Fruit fly (Drosophila melanogaster) whole organism, embryonic: Measurements from ENCODE around the gene tweek.

Experiments
- ATbp ChIP-seq: fragments of 200-800 bp; sonication (Bioruptor generic); optimal IDR thresholded peaks from 2 replicates; lab custom pipeline; 2017; ENCODE audit warnings: missing biosample characterization, mild to moderate bottlenecking, missing genetic modification characterization, missing genetic modification reagents
- Awh ChIP-seq: fragments of 200-800 bp; sonication (Bioruptor generic); IDR thresholded peaks from 2 replicates; pipeline ENCODE4, ENCODE4 v1.3.6; 2022; ENCODE audit warnings: missing biosample characterization, missing genetic modification characterization
- Bdp1 ChIP-seq: fragments of 200-800 bp; sonication (Bioruptor generic); optimal IDR thresholded peaks from 3 replicates; lab custom pipeline; 2016; ENCODE audit warnings: missing biosample characterization, missing genetic modification characterization
- Bgb ChIP-seq: fragments of 200-800 bp; sonication (Bioruptor generic); IDR thresholded peaks from 2 replicates; pipeline ENCODE4 v1.3.6; 2022; ENCODE audit warnings: missing biosample characterization, missing genetic modification characterization; ENCODE audit not compliant: partially characterized antibody
- Bteb2 ChIP-seq: fragments of 200-800 bp; sonication (Bioruptor generic); optimal IDR thresholded peaks from 2 replicates; lab custom pipeline; 2016; ENCODE audit warnings: missing biosample characterization, missing genetic modification characterization
- CG10274 ChIP-seq: fragments of 200-800 bp; sonication (Bioruptor generic); optimal IDR thresholded peaks from 3 replicates; lab custom pipeline; 2017; ENCODE audit warnings: missing biosample characterization, mild to moderate bottlenecking, missing genetic modification characterization
- CG11504 ChIP-seq: fragments of 200-800 bp; sonication (Bioruptor generic); optimal IDR thresholded peaks from 3 replicates; lab custom pipeline; 2019; ENCODE audit warnings: missing biosample characterization, mild to moderate bottlenecking, missing genetic modification characterization, moderate library complexity
- CG12769 ChIP-seq: fragments of 200-800 bp; sonication (Bioruptor generic); optimal IDR thresholded peaks from 2 replicates; lab custom pipeline; 2019; ENCODE audit warnings: missing biosample characterization, mild to moderate bottlenecking, missing genetic modification characterization, moderate library complexity
- CG12942 ChIP-seq: fragments of 200-800 bp; sonication (Bioruptor generic); optimal IDR thresholded peaks from 3 replicates; lab custom pipeline; 2016; ENCODE audit warnings: missing biosample characterization, missing genetic modification characterization
- CG14441 ChIP-seq: fragments of 200-800 bp; sonication (Bioruptor generic); IDR thresholded peaks from 2 replicates; pipeline ENCODE4 v1.3.6; 2022; ENCODE audit warnings: missing biosample characterization, missing genetic modification characterization
- CG1647 ChIP-seq: fragments of 200-800 bp; sonication (Bioruptor generic); optimal IDR thresholded peaks from 3 replicates; lab custom pipeline; 2016; ENCODE audit warnings: missing biosample characterization, missing genetic modification characterization
- CG2199 ChIP-seq: fragments of 200-800 bp; sonication (Bioruptor generic); IDR thresholded peaks from 3 replicates; pipeline ENCODE4 v1.3.6; 2022; ENCODE audit warnings: missing biosample characterization, missing genetic modification characterization
- CG2202 ChIP-seq: fragments of 200-800 bp; sonication (Bioruptor generic); optimal IDR thresholded peaks from 2 replicates; lab custom pipeline; 2018; ENCODE audit warnings: missing biosample characterization, mild to moderate bottlenecking, missing genetic modification characterization
- CG33213 ChIP-seq: fragments of 200-800 bp; sonication (Bioruptor generic); optimal IDR thresholded peaks from 3 replicates; lab custom pipeline; 2016; ENCODE audit warnings: missing biosample characterization, missing genetic modification characterization
- CG3726 ChIP-seq: fragments of 200-800 bp; sonication (Bioruptor generic); IDR thresholded peaks from 3 replicates; pipeline ENCODE4, ENCODE4 v1.3.6; 2022; ENCODE audit warnings: missing biosample characterization, missing genetic modification characterization
- CG4404 ChIP-seq: fragments of 200-800 bp; sonication (Bioruptor generic); IDR thresholded peaks from 2 replicates; pipeline ENCODE4 v1.3.6; 2022; ENCODE audit warnings: missing biosample characterization, missing genetic modification characterization
- CG4424 ChIP-seq: fragments of 200-800 bp; sonication (Bioruptor generic); optimal IDR thresholded peaks from 3 replicates; lab custom pipeline; 2016; ENCODE audit warnings: missing biosample characterization, missing genetic modification characterization
- CG7556 ChIP-seq: fragments of 200-800 bp; sonication (Bioruptor generic); optimal IDR thresholded peaks from 2 replicates; lab custom pipeline; 2017; ENCODE audit warnings: missing biosample characterization, mild to moderate bottlenecking, missing genetic modification characterization
- CG8359 ChIP-seq: fragments of 200-800 bp; sonication (Bioruptor generic); optimal IDR thresholded peaks from 2 replicates; lab custom pipeline; 2017; ENCODE audit warnings: missing biosample characterization, mild to moderate bottlenecking, missing genetic modification characterization, borderline replicate concordance
- CG9817 ChIP-seq: fragments of 200-800 bp; sonication (Bioruptor generic); optimal IDR thresholded peaks from 2 replicates; lab custom pipeline; 2018; ENCODE audit warnings: missing biosample characterization, mild to moderate bottlenecking, missing genetic modification characterization, moderate library complexity
- CkIIα-i1 ChIP-seq: fragments of 200-800 bp; sonication (Bioruptor generic); IDR thresholded peaks from 2 replicates; pipeline ENCODE4 v1.3.6; 2022; ENCODE audit warnings: missing biosample characterization, missing genetic modification characterization
- Deaf1 ChIP-seq: fragments of 200-800 bp; optimal IDR thresholded peaks from 3 replicates; lab custom pipeline; 2019; ENCODE audit warnings: missing biosample characterization, mild to moderate bottlenecking, missing genetic modification characterization, moderate library complexity
- Dek ChIP-seq: fragments of 200-800 bp; sonication (Bioruptor generic); optimal IDR thresholded peaks from 3 replicates; lab custom pipeline; 2019; ENCODE audit warnings: missing biosample characterization, mild to moderate bottlenecking, missing genetic modification characterization, moderate library complexity
- Gug ChIP-seq: fragments of 200-800 bp; sonication (Bioruptor generic); IDR thresholded peaks from 4 replicates; pipeline ENCODE4 v1.3.6; 2022; ENCODE audit warnings: missing biosample characterization, missing genetic modification characterization
- HLH4C ChIP-seq: fragments of 200-800 bp; sonication (Bioruptor generic); IDR thresholded peaks from 3 replicates; pipeline ENCODE4 v1.3.6; 2022; ENCODE audit warnings: missing biosample characterization, missing genetic modification characterization; ENCODE audit not compliant: partially characterized antibody
- HmgZ ChIP-seq: fragments of 200-800 bp; sonication (Bioruptor generic); optimal IDR thresholded peaks from 2 replicates; lab custom pipeline; 2018; ENCODE audit warnings: missing biosample characterization, mild to moderate bottlenecking, missing genetic modification characterization
- Hr3 ChIP-seq: fragments of 200-800 bp; sonication (Bioruptor generic); optimal IDR thresholded peaks from 3 replicates; lab custom pipeline; 2016; ENCODE audit warnings: missing biosample characterization, missing genetic modification characterization
- Jarid2 ChIP-seq: fragments of 200-800 bp; sonication (Bioruptor generic); optimal IDR thresholded peaks from 3 replicates; lab custom pipeline; 2017; ENCODE audit warnings: mild to moderate bottlenecking, missing biosample characterization, missing genetic modification reagents, missing genetic modification characterization
- Max ChIP-seq: fragments of 200-800 bp; sonication (Bioruptor generic); optimal IDR thresholded peaks from 2 replicates; lab custom pipeline; 2016; ENCODE audit warnings: missing biosample characterization, mild to moderate bottlenecking, missing genetic modification characterization
- Med ChIP-seq: fragments of 200-800 bp; sonication (Bioruptor generic); peaks from one replicate; lab custom pipeline; 2016; ENCODE audit warnings: missing biosample characterization, missing genetic modification characterization, mild to moderate bottlenecking, inconsistent platforms, moderate library complexity
- NFAT ChIP-seq: fragments of 200-800 bp; sonication (Bioruptor generic); IDR thresholded peaks from 2 replicates; pipeline ENCODE4 v1.3.6; 2022; ENCODE audit warnings: missing biosample characterization, missing genetic modification characterization
- Opbp ChIP-seq: fragments of 200-800 bp; sonication (Bioruptor generic); IDR thresholded peaks from 3 replicates; pipeline ENCODE4 v1.3.6; 2022; ENCODE audit warnings: missing biosample characterization, missing genetic modification characterization; ENCODE audit not compliant: partially characterized antibody
- Vsx1 ChIP-seq: fragments of 200-800 bp; sonication (Bioruptor generic); optimal IDR thresholded peaks from 2 replicates; lab custom pipeline; 2017; ENCODE audit warnings: missing biosample characterization, mild to moderate bottlenecking, missing genetic modification characterization, missing genetic modification reagents
- ab ChIP-seq: fragments of 200-800 bp; sonication (Bioruptor generic); optimal IDR thresholded peaks from 2 replicates; lab custom pipeline; 2016; ENCODE audit warnings: missing biosample characterization, missing genetic modification characterization
- cad ChIP-seq: fragments of >200 bp; optimal IDR thresholded peaks from 2 replicates; lab custom pipeline; 2017; ENCODE audit warnings: missing biosample characterization, missing genetic modification characterization
- dati ChIP-seq: fragments of 200-800 bp; sonication (Bioruptor generic); IDR thresholded peaks from 2 replicates; pipeline ENCODE4 v1.3.6; 2022; ENCODE audit warnings: missing biosample characterization, missing genetic modification characterization
- dimm ChIP-seq: fragments of 200-800 bp; sonication (Bioruptor generic); IDR thresholded peaks from 2 replicates; pipeline ENCODE4 v1.3.6; 2022; ENCODE audit warnings: missing biosample characterization, missing genetic modification characterization
- emc ChIP-seq: fragments of 200-800 bp; sonication (Bioruptor generic); optimal IDR thresholded peaks from 2 replicates; lab custom pipeline; 2016; ENCODE audit warnings: missing biosample characterization, missing genetic modification characterization
- exex ChIP-seq: fragments of 200-800 bp; sonication (Bioruptor generic); optimal IDR thresholded peaks from 4 replicates; lab custom pipeline; 2018; ENCODE audit warnings: missing biosample characterization, mild to moderate bottlenecking, missing genetic modification characterization, moderate library complexity
- eyg ChIP-seq: fragments of 200-800 bp; sonication (Bioruptor generic); optimal IDR thresholded peaks from 3 replicates; lab custom pipeline; 2016; ENCODE audit warnings: missing biosample characterization, missing genetic modification characterization
- gcm ChIP-seq: fragments of 200-800 bp; sonication (Bioruptor generic); optimal IDR thresholded peaks from 2 replicates; lab custom pipeline; 2019; ENCODE audit warnings: missing biosample characterization, mild to moderate bottlenecking, missing genetic modification characterization, moderate library complexity
- grn ChIP-seq: fragments of 200-800 bp; sonication (Bioruptor generic); optimal IDR thresholded peaks from 3 replicates; lab custom pipeline; 2017; ENCODE audit warnings: missing biosample characterization, missing genetic modification characterization
- gro ChIP-seq: fragments of 200-800 bp; sonication (Bioruptor generic); optimal IDR thresholded peaks from 2 replicates; lab custom pipeline; 2016; ENCODE audit warnings: missing biosample characterization, missing genetic modification characterization
- gsb-n ChIP-seq: fragments of 200-800 bp; sonication (Bioruptor generic); optimal IDR thresholded peaks from 3 replicates; lab custom pipeline; 2018; ENCODE audit warnings: missing biosample characterization, mild to moderate bottlenecking, missing genetic modification characterization
- jumu ChIP-seq: fragments of 200-800 bp; sonication (Bioruptor generic); optimal IDR thresholded peaks from 3 replicates; lab custom pipeline; 2016; ENCODE audit warnings: missing biosample characterization, missing genetic modification characterization
- lab ChIP-seq: fragments of 200-800 bp; sonication (Bioruptor generic); optimal IDR thresholded peaks from 3 replicates; lab custom pipeline; 2017; ENCODE audit warnings: missing biosample characterization, missing genetic modification characterization, mild to moderate bottlenecking, moderate library complexity, missing genetic modification reagents
- mirr ChIP-seq: fragments of 200-800 bp; sonication (Bioruptor generic); optimal IDR thresholded peaks from 3 replicates; lab custom pipeline; 2018; ENCODE audit warnings: missing biosample characterization, mild to moderate bottlenecking, missing genetic modification characterization
- pros ChIP-seq: fragments of 200-800 bp; sonication (Bioruptor generic); optimal IDR thresholded peaks from 3 replicates; lab custom pipeline; 2019; ENCODE audit warnings: missing biosample characterization, mild to moderate bottlenecking, missing genetic modification characterization, moderate library complexity
- ro ChIP-seq: fragments of 200-800 bp; sonication (Bioruptor generic); IDR thresholded peaks from 2 replicates; pipeline ENCODE4 v1.3.6; 2022; ENCODE audit warnings: missing biosample characterization, missing genetic modification characterization
- sc ChIP-seq, 3 experiments: fragments of >200 bp in 2 of 3; fragments of 200-800 bp in 1 of 3; sonication (Bioruptor generic) in 1 of 3; optimal IDR thresholded peaks; 2 replicates in 2 of 3; 3 replicates in 1 of 3; lab custom pipeline; 2017; ENCODE audit warnings: mild to moderate bottlenecking in 1 of 3, missing biosample characterization in 1 of 3, missing genetic modification characterization in 1 of 3, missing genetic modification reagents in 1 of 3
- sd ChIP-seq: fragments of 200-800 bp; sonication (Bioruptor generic); optimal IDR thresholded peaks from 3 replicates; lab custom pipeline; 2018; ENCODE audit warnings: missing biosample characterization, mild to moderate bottlenecking, missing genetic modification characterization, moderate library complexity
- stc ChIP-seq: fragments of 200-800 bp; sonication (Bioruptor generic); IDR thresholded peaks from 2 replicates; pipeline ENCODE4 v1.3.6; 2022; ENCODE audit warnings: missing biosample characterization, missing genetic modification characterization
- sug ChIP-seq: fragments of 200-800 bp; optimal IDR thresholded peaks from 2 replicates; lab custom pipeline; 2019; ENCODE audit warnings: missing biosample characterization, mild to moderate bottlenecking, missing genetic modification characterization, moderate library complexity
- zfh1 ChIP-seq: fragments of 200-800 bp; sonication (Bioruptor generic); IDR thresholded peaks from 3 replicates; pipeline ENCODE4 v1.3.6; 2022; ENCODE audit warnings: missing biosample characterization, missing genetic modification characterization
- zfh2 ChIP-seq: fragments of 200-800 bp; sonication (Bioruptor generic); optimal IDR thresholded peaks from 2 replicates; lab custom pipeline; 2016; ENCODE audit warnings: missing biosample characterization, missing genetic modification characterization

tweek gene

DNA sequence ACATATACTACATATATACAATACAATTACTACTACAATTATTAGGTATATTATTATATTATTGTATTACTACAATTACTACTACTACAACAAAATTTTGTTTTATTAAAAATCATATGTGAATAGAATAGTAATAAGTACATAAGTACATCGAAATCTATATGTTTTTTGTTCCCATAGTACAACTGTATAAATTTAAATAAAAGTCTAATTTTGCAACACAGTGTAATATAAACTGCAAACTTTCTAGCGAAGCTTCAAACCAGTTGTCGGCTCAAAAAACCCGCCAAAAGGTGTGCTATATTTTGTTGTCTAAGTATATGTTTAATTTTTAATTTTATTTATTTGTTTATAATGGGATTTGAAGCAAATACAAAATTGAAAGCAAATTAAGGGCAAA is 28.7 kb upstream of the tweek start (continued):
- TF ChIP-seq sc (optimal IDR thresholded peaks at IDR 0.05; lab: Kevin White, UChicago) (no peak), sc (GFP tag; optimal IDR thresholded peaks at IDR 0.05; lab: Kevin White, UChicago) (no peak), gsb-n (peak; percentile 51), CG14441 (no peak), CG11504 (peak; percentile 45), CG12769 (tag; lab: Kevin White, UChicago) (no peak), CG33213 (GFP tag; lab: Kevin White, UChicago) (no peak), emc (GFP tag; lab: Kevin White, UChicago) (no peak), Bdp1 (GFP tag; lab: Kevin White, UChicago) (no peak), Jarid2 (no peak), zfh1 (GFP tag; lab: Robert Waterston, UW) (no peak), ab (GFP tag; lab: Kevin White, UChicago) (no peak), CG4404 (no peak), jumu (GFP tag; lab: Kevin White, UChicago) (no peak), Vsx1 (GFP tag; lab: Kevin White, UChicago) (no peak), eyg (no peak), Gug (GFP tag; lab: Robert Waterston, UW) (no peak), cad (no peak), NFAT (GFP tag; lab: Robert Waterston, UW) (no peak), CG8359 (no peak), dati (GFP tag; lab: Robert Waterston, UW) (no peak), CG1647 (no peak), ro (GFP tag; lab: Robert Waterston, UW) (no peak), pros (no peak), CG9817 (tag; lab: Kevin White, UChicago) (no peak), dimm (no peak), HLH4C (GFP tag; lab: Robert Waterston, UW) (no peak), gro (GFP tag; lab: Kevin White, UChicago) (no peak), CG3726 (GFP tag; lab: Robert Waterston, UW) (no peak), CG7556 (GFP tag; lab: Kevin White, UChicago) (no peak), Deaf1 (tag; lab: Kevin White, UChicago) (no peak), zfh2 (GFP tag; lab: Kevin White, UChicago) (no peak), CG4424 (no peak), CG2202 (no peak), ATbp (GFP tag; lab: Kevin White, UChicago) (no peak), CG12942 (GFP tag; lab: Kevin White, UChicago) (no peak), Awh (GFP tag; lab: Robert Waterston, UW) (no peak), stc (GFP tag; lab: Robert Waterston, UW) (no peak), CG2199 (GFP tag; lab: Robert Waterston, UW) (no peak), gcm (peak; percentile 17), Hr3 (no peak), HmgZ (tag; lab: Kevin White, UChicago) (no peak), Opbp (no peak)
- TF ChIP-seq, all 482 proteins: peak for 39

dm6 chr2L:16861126-16861525 is 27.2 kb upstream of the tweek start, which contains the start of gene CG6012:
Gene CG6012 (minus strand): TSS chr2L:16861489.
- TF ChIP-seq CkIIα-i1 (no peak), mirr (peak; percentile 86), exex (peak; percentile 97), Max (GFP tag; lab: Kevin White, UChicago) (no peak), sd (tag; lab: Kevin White, UChicago) (peak; percentile 89), CG10274 (peak; percentile 25), Med (GFP tag; lab: Kevin White, UChicago) (peak; percentile 58), lab (peak; percentile 25), Dek (tag; lab: Kevin White, UChicago) (no peak), grn (GFP tag; lab: Kevin White, UChicago) (peak; percentile 61), sug (peak; percentile 71), Bgb (GFP tag; lab: Robert Waterston, UW) (no peak), Bteb2 (GFP tag; lab: Kevin White, UChicago) (no peak)
- TF ChIP-seq, all 482 proteins: peak for 8
